Worm (Caenorhabditis elegans): ENCODE measurements around the gene algn-8.

ce11 chrII:9916177-9916576 lies 29.9 kb upstream of the algn-8 start, which contains the start of gene F26C11.4:
- TF ChIP-seq madf-2 (tag; optimal IDR thresholded peaks at IDR 0.05) (no peak), tbx-7 (tag; optimal IDR thresholded peaks at IDR 0.05) (no peak), tbx-2 (tag; optimal IDR thresholded peaks at IDR 0.05) (no peak), nhr-232 (tag; optimal IDR thresholded peaks at IDR 0.05) (no peak), nfya-1 (tag; optimal IDR thresholded peaks at IDR 0.05) (no peak), fkh-10 (GFP tag; optimal IDR thresholded peaks at IDR 0.05) (no peak), T23F11.4 (GFP tag; optimal IDR thresholded peaks at IDR 0.05) (no peak), unc-86 (tag; optimal IDR thresholded peaks at IDR 0.05) (no peak), ets-4 (tag; optimal IDR thresholded peaks at IDR 0.05) (no peak), ama-1 (optimal IDR thresholded peaks at IDR 0.05) (no peak), pag-3 (tag; optimal IDR thresholded peaks at IDR 0.05; ENCODE audit: borderline replicate concordance) (no peak), lim-6 (tag; optimal IDR thresholded peaks at IDR 0.05) (no peak), nhr-11 (tag; optimal IDR thresholded peaks at IDR 0.05) (no peak), lin-11 (tag; optimal IDR thresholded peaks at IDR 0.05) (no peak)

Data from whole organism, late embryonic.